Worm (Caenorhabditis elegans) whole organism, L2 larva: Measurements from ENCODE around the gene pdi-2.

Experiments
- R02D3.7 ChIP-seq: fragments of 150-350 bp; optimal IDR thresholded peaks from 2 replicates; lab custom pipeline; 2014; ENCODE audit warnings: missing biosample characterization, missing genetic modification characterization
- ZK546.5 ChIP-seq: sonication (generic microtip); optimal IDR thresholded peaks from 2 replicates; lab custom pipeline; 2017; ENCODE audit warnings: missing biosample characterization, missing genetic modification characterization
- aly-2 ChIP-seq: fragments of 150-350 bp; optimal IDR thresholded peaks from 2 replicates; lab custom pipeline; 2014; ENCODE audit warnings: missing biosample characterization, missing genetic modification characterization
- ama-1 ChIP-seq: fragments of 150-350 bp; optimal IDR thresholded peaks from 2 replicates; lab custom pipeline; 2018; ENCODE audit warnings: inconsistent platforms
- ceh-82 ChIP-seq: fragments of 150-350 bp; optimal IDR thresholded peaks from 2 replicates; lab custom pipeline; 2014; ENCODE audit warnings: missing biosample characterization, missing genetic modification characterization
- crh-2 ChIP-seq: sonication (generic microtip); optimal IDR thresholded peaks from 2 replicates; lab custom pipeline; 2017; ENCODE audit warnings: missing biosample characterization, missing genetic modification characterization
- elt-1 ChIP-seq: fragments of 150-350 bp; optimal IDR thresholded peaks from 2 replicates; lab custom pipeline; 2014; ENCODE audit warnings: missing biosample characterization, missing genetic modification characterization
- fos-1 ChIP-seq: fragments of 150-350 bp; optimal IDR thresholded peaks from 2 replicates; lab custom pipeline; 2014; ENCODE audit warnings: missing biosample characterization, missing genetic modification characterization
- lin-39 ChIP-seq: fragments of 150-350 bp; optimal IDR thresholded peaks from 2 replicates; lab custom pipeline; 2014; ENCODE audit warnings: missing biosample characterization, missing genetic modification reagents, missing genetic modification characterization
- lsy-2 ChIP-seq, 2 experiments: fragments of 150-350 bp in 1 of 2; sonication (generic microtip) in 1 of 2; optimal IDR thresholded peaks; 2 replicates each; lab custom pipeline; 2014 to 2017; ENCODE audit warnings: missing biosample characterization in 2 of 2, missing genetic modification characterization in 2 of 2
- nhr-237 ChIP-seq: fragments of 150-350 bp; optimal IDR thresholded peaks from 2 replicates; lab custom pipeline; 2014; ENCODE audit warnings: missing biosample characterization, missing genetic modification characterization
- nhr-77 ChIP-seq: fragments of 150-350 bp; optimal IDR thresholded peaks from 2 replicates; lab custom pipeline; 2014; ENCODE audit warnings: missing biosample characterization, missing genetic modification characterization
- skn-1 ChIP-seq: sonication (generic microtip); optimal IDR thresholded peaks from 2 replicates; lab custom pipeline; 2017; ENCODE audit warnings: missing biosample characterization, missing genetic modification characterization
- unc-55 ChIP-seq: fragments of 150-350 bp; sonication (generic microtip); optimal IDR thresholded peaks from 3 replicates; lab custom pipeline; 2014; ENCODE audit warnings: missing biosample characterization, missing genetic modification reagents, missing genetic modification characterization

ce11 chrX:4567110-4567509 is 43.2 kb downstream of the pdi-2 start:
- TF ChIP-seq ama-1 (lab: Kevin White, UChicago) (no peak), lin-39 (tag; lab: Kevin White, UChicago) (no peak), nhr-77 (tag; lab: Kevin White, UChicago) (no peak), crh-2 (tag; lab: Kevin White, UChicago) (no peak), unc-55 (no peak), lsy-2 (tag; optimal IDR thresholded peaks at IDR 0.05; lab: Kevin White, UChicago) (no peak), fos-1 (tag; lab: Kevin White, UChicago) (peak; percentile 29), elt-1 (tag; lab: Kevin White, UChicago) (no peak), ZK546.5 (tag; lab: Kevin White, UChicago) (no peak), skn-1 (tag; lab: Kevin White, UChicago) (no peak), R02D3.7 (tag; lab: Kevin White, UChicago) (no peak), ceh-82 (tag; lab: Kevin White, UChicago) (no peak), nhr-237 (tag; lab: Kevin White, UChicago) (no peak), aly-2 (tag; lab: Kevin White, UChicago) (no peak)
